Worm (Caenorhabditis elegans): ENCODE data around the gene rad-23.

The rad-23 gene

DNA sequence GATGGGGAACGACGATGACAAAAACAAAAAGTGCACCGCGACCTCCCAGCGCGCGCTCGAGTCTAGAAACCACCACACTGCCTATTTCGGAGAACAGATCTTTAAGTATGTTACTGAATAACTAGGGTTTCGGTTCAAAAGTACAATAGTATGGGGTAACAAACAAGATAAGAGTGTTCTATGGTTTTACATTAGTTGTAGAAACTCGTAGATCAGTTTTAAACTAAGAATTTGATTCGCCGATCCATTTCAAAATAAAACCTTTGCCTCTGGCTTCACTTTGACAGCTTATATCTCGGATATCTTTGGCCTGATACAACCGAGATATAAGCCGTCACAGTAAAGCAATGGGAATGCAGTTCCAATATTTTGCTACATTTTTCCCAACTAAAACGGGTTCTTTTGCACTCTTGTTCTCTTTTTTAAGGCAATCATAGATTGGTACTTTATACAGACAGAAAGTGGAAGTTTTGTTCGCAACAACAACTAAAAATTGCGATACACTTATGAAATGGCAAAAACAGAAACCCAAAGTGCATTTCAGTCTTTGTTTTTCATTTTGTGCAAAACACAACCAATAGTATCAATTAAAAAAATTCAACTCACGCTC lies 36.1 kb downstream of the rad-23 start:
- no peak for TF ChIP-seq W03F9.2 (tag; optimal IDR thresholded peaks at IDR 0.05)
- TF ChIP-seq him-1 (tag; optimal IDR thresholded peaks at IDR 0.05): no peak
- no peak for TF ChIP-seq dao-5 (tag; optimal IDR thresholded peaks at IDR 0.05)

DNA sequence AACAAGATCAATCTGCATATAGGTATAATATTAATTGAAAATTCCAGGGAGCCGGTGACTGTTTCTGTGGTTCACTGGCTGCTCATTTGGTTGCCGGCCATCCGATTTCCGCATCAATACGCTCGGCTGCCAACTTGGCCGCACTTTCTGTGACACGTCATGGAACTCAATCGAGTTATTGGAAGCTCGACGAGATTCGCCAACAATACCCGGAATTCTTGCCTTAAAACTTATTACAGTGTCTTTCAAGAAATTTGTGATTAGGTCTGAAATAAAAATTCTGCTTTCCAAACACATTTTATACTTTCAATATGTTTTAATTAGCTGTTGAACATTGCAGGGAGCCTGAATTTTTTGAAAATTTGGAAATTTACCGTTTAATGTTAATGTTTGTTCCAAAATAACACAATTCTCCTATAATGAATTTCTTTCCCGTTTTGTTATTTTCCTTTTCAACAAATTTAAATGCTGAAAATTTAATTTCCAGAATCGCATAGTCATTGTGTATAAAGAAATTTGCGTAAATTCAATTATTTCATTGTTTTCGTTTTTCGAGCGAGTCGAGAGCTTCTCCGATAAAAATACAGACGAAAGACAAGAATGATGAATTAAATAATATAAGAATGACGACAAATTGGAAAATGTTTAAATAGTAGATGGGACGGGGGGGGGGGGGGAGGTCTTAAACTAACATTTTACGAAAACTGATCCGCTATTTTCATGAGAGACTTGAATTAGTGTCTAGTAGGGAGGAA lies 38.2 kb downstream of the rad-23 start:
- no peak for TF ChIP-seq W03F9.2 (tag; optimal IDR thresholded peaks at IDR 0.05)
- no peak for TF ChIP-seq him-1 (tag; optimal IDR thresholded peaks at IDR 0.05)
- no peak for TF ChIP-seq dao-5 (tag; optimal IDR thresholded peaks at IDR 0.05)

DNA sequence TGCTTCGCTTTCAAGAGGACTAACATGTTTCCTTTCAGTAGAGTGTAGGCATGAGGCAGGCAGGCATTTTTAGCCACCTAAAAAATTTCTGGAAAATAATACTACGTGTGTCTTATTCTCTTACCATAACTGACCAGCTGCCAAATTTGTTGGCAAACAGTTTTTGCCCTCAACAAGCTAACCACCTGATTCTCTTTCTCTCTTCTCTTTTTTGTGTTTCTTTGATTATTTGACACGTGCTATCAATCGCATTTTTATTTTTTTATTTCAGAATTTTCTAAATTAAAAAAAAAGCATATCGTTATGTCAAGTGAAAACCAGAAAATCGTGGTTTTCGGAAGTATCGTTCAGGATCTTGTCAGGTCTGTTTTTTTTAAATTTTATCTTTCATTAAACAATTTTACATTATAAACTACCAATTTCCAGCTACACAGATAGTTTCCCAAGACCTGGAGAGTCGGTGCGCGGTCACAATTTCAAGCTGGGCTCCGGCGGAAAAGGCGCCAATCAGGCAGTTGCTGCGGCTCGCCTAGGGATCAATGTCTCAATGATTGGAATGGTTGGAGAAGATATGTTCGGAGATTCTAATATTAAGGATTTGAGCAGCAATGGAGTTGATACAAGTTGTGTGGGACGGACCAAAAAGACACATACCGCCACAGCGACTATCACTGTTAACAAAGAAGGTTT lies 40.4 kb downstream of the rad-23 start, which contains the start of gene F07A11.5:
Gene F07A11.5, plus strand, starts transcription at position 267 of the 690 bp plus-strand sequence.
- TF ChIP-seq him-1 (tag; optimal IDR thresholded peaks at IDR 0.05) (no peak), W03F9.2 (tag; optimal IDR thresholded peaks at IDR 0.05) (no peak), dao-5 (tag; optimal IDR thresholded peaks at IDR 0.05) (no peak)

DNA sequence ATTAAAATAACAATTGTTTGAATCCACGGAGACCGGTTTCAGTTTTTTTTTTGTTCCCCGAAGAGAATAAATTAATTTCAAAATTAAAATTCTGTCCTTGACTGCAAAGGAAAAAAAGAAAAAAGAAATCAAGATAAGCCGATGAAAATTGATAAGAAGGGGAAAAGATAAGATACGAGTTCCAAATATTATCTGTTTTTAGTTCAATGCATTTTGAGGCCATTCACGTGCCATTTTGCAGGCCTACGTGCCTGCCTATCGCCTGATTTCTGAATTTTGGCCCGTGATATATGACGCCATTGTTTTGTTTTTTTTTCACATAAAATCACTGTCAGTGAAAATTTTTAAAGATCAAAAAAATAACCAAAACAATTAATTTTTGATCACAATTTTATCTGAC lies 41.1 kb downstream of the rad-23 start:
- TF ChIP-seq him-1 (tag; optimal IDR thresholded peaks at IDR 0.05): no peak
- TF ChIP-seq dao-5 (tag; optimal IDR thresholded peaks at IDR 0.05): no peak
- TF ChIP-seq W03F9.2 (tag; optimal IDR thresholded peaks at IDR 0.05): no peak

DNA sequence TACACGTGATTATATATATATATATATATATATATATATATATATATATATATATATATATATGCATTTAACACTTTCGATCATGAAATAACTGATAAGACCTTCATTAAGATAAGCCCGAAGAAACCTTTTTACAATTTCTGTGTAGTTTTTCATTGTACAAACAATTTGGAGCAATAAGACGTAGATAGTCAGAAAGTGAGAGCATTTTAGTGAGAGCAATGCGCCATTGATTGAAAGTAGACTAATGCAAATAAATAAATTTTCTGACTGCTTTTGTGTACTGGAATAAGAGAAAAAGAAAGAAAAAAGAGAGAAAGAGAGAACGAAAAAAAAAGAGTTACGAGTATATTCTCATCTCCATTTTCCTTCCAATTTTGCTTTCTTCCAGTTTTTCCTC lies 47.9 kb downstream of the rad-23 start:
- no peak for TF ChIP-seq dao-5 (tag; optimal IDR thresholded peaks at IDR 0.05)

DNA sequence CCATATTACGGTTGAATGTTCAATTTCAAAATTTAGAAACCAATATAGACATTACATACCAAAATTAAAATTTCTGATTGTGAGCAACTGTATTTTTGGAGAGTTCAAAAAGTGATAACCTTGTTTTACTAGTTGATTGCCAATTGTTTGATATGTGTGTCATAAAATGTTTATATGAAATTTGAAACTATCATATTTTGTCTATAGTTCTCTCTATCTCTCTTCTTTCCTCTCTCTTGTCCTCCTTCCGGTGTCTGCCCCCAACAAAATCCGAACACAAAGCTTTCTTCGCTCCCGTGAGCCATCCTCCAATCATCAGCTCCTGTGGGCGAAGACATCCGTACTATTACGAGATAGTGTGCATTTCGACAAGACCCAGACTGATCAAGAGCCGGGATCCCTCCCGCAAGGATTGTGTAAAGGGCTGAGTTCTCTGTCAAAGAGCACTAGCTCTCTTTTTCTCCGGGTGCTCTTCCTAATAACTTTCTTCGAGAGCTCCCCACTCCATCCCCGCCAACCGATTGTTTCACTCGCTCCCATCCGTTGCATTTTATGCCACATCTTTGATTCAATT lies 50.1 kb downstream of the rad-23 start:
- TF ChIP-seq W03F9.2 (tag; optimal IDR thresholded peaks at IDR 0.05) (no peak), dao-5 (tag; optimal IDR thresholded peaks at IDR 0.05) (no peak), him-1 (tag; optimal IDR thresholded peaks at IDR 0.05) (no peak)

All from whole organism, L4/young adult.